Worm (Caenorhabditis elegans) whole organism, young adult: Measurements from ENCODE around the gene srlf-11.

Source experiments
- B0019.2 ChIP-seq: fragments of 200-800 bp; sonication (Bioruptor generic); conservative IDR thresholded peaks from 2 replicates; pipeline ENCODE4 v1.3.6; 2022; ENCODE audit warnings: missing genetic modification reagents, missing genetic modification characterization, missing compliant biosample characterization
- B0336.3 ChIP-seq: fragments of 200-800 bp; sonication (Bioruptor generic); IDR thresholded peaks from 2 replicates; pipeline ENCODE4 v1.3.6; 2022; ENCODE audit warnings: missing genetic modification characterization, missing compliant biosample characterization
- F37B4.10 ChIP-seq: fragments of 200-800 bp; sonication (Bioruptor generic); IDR thresholded peaks from 2 replicates; pipeline ENCODE4 v1.3.6; 2022; ENCODE audit warnings: missing genetic modification characterization, missing compliant biosample characterization
- F39B2.1 ChIP-seq: fragments of 200-800 bp; sonication (Bioruptor generic); IDR thresholded peaks from 2 replicates; pipeline ENCODE4 v1.3.6; 2022; ENCODE audit warnings: missing genetic modification reagents, missing genetic modification characterization, missing compliant biosample characterization
- F49E8.2 ChIP-seq: sonication (generic microtip); optimal IDR thresholded peaks from 3 replicates; lab custom pipeline; 2017; ENCODE audit warnings: missing genetic modification characterization, mild to moderate bottlenecking, missing compliant biosample characterization, antibody characterized with exemption, moderate library complexity; ENCODE audit not compliant: insufficient read depth
- F52B5.7 ChIP-seq: sonication (generic microtip); optimal IDR thresholded peaks from 2 replicates; lab custom pipeline; 2016; ENCODE audit warnings: mild to moderate bottlenecking, missing genetic modification characterization, missing compliant biosample characterization
- F55B11.4 ChIP-seq: sonication (generic microtip); optimal IDR thresholded peaks from 2 replicates; lab custom pipeline; 2016; ENCODE audit warnings: missing compliant biosample characterization, missing genetic modification characterization, borderline replicate concordance; ENCODE audit not compliant: insufficient read depth
- K12H6.12 ChIP-seq: fragments of 200-800 bp; sonication (Bioruptor generic); optimal IDR thresholded peaks from 2 replicates; lab custom pipeline; 2018; ENCODE audit warnings: mild to moderate bottlenecking, missing genetic modification characterization, missing compliant biosample characterization
- Y53G8AR.9 ChIP-seq: fragments of 200-800 bp; sonication (Bioruptor generic); conservative IDR thresholded peaks from 2 replicates; pipeline ENCODE4 v1.3.6; 2022; ENCODE audit warnings: missing genetic modification reagents, missing genetic modification characterization, missing compliant biosample characterization
- Y79H2A.3 ChIP-seq: fragments of 200-800 bp; sonication (Bioruptor generic); conservative IDR thresholded peaks from 2 replicates; pipeline ENCODE4 v1.3.6; 2022; ENCODE audit warnings: missing genetic modification reagents, missing genetic modification characterization, missing compliant biosample characterization
- Y95B8A.8 ChIP-seq: fragments of 200-800 bp; sonication (Bioruptor generic); IDR thresholded peaks from 2 replicates; pipeline ENCODE4 v1.3.6; 2022; ENCODE audit warnings: missing genetic modification reagents, missing genetic modification characterization, missing compliant biosample characterization
- ZK185.1 ChIP-seq: sonication (generic microtip); optimal IDR thresholded peaks from 2 replicates; lab custom pipeline; 2016; ENCODE audit warnings: mild to moderate bottlenecking, missing genetic modification characterization, missing compliant biosample characterization; ENCODE audit not compliant: poor library complexity, severe bottlenecking
- ama-1 ChIP-seq, 3 experiments: fragments of 150-350 bp in 1 of 3; sonication (generic microtip) in 2 of 3; optimal IDR thresholded peaks; 2 replicates each; lab custom pipeline; 2014 to 2018; ENCODE audit warnings: missing biosample characterization in 2 of 3, missing genetic modification characterization in 2 of 3, missing genetic modification reagents in 2 of 3
- atf-7 ChIP-seq: sonication (generic microtip); optimal IDR thresholded peaks from 2 replicates; lab custom pipeline; 2017; ENCODE audit warnings: mild to moderate bottlenecking, missing genetic modification characterization, missing compliant biosample characterization
- attf-6 ChIP-seq: fragments of 200-800 bp; sonication (Bioruptor generic); IDR thresholded peaks from 2 replicates; pipeline ENCODE4 v1.3.6; 2022; ENCODE audit warnings: missing genetic modification reagents, missing genetic modification characterization, missing compliant biosample characterization
- cebp-1 ChIP-seq, 2 experiments: fragments of 200-800 bp in 1 of 2; sonication (Bioruptor generic) in 1 of 2; sonication (generic microtip) in 1 of 2; IDR thresholded peaks in 1 of 2; optimal IDR thresholded peaks in 1 of 2; 2 replicates each; pipeline versions ENCODE4 v1.3.6 to Lab custom; 2017 to 2022; ENCODE audit warnings: missing compliant biosample characterization in 2 of 2, missing genetic modification characterization in 2 of 2, mild to moderate bottlenecking in 1 of 2, missing genetic modification reagents in 1 of 2, moderate library complexity in 1 of 2
- ceh-79 ChIP-seq: sonication (generic microtip); optimal IDR thresholded peaks from 2 replicates; lab custom pipeline; 2017; ENCODE audit warnings: mild to moderate bottlenecking, missing genetic modification characterization, missing compliant biosample characterization
- chd-7 ChIP-seq: sonication (generic microtip); optimal IDR thresholded peaks from 2 replicates; lab custom pipeline; 2016; ENCODE audit warnings: mild to moderate bottlenecking, missing genetic modification characterization, moderate library complexity, missing compliant biosample characterization
- dox-1 ChIP-seq: fragments of 200-800 bp; sonication (Bioruptor generic); IDR thresholded peaks from 2 replicates; pipeline ENCODE4 v1.3.6; 2022; ENCODE audit warnings: missing genetic modification reagents, missing genetic modification characterization, missing compliant biosample characterization
- dpff-1 ChIP-seq: sonication (generic microtip); optimal IDR thresholded peaks from 2 replicates; lab custom pipeline; 2017; ENCODE audit warnings: mild to moderate bottlenecking, missing genetic modification characterization, missing compliant biosample characterization
- efl-1 ChIP-seq: fragments of 150-350 bp; optimal IDR thresholded peaks from 2 replicates; lab custom pipeline; 2014; ENCODE audit warnings: missing biosample characterization, missing genetic modification reagents, missing genetic modification characterization
- egrh-3 ChIP-seq: fragments of 200-800 bp; sonication (Bioruptor generic); IDR thresholded peaks from 2 replicates; pipeline ENCODE4 v1.3.6; 2022; ENCODE audit warnings: missing genetic modification reagents, missing genetic modification characterization, missing compliant biosample characterization
- ekl-4 ChIP-seq: fragments of 200-800 bp; sonication (Bioruptor generic); IDR thresholded peaks from 2 replicates; pipeline ENCODE4 v1.3.6; 2022; ENCODE audit warnings: missing genetic modification reagents, missing genetic modification characterization, missing compliant biosample characterization
- ets-4 ChIP-seq: fragments of 200-800 bp; sonication (Bioruptor generic); optimal IDR thresholded peaks from 2 replicates; lab custom pipeline; 2018; ENCODE audit warnings: mild to moderate bottlenecking, missing genetic modification characterization, missing compliant biosample characterization
- gei-17 ChIP-seq: fragments of 200-800 bp; sonication (Bioruptor generic); optimal IDR thresholded peaks from 2 replicates; lab custom pipeline; 2018; ENCODE audit warnings: mild to moderate bottlenecking, missing genetic modification characterization, missing compliant biosample characterization
- him-1 ChIP-seq: sonication (generic microtip); optimal IDR thresholded peaks from 2 replicates; lab custom pipeline; 2016; ENCODE audit warnings: missing genotype, missing genetic modification reagents, missing genetic modification characterization, missing compliant biosample characterization
- hlh-12 ChIP-seq: sonication (generic microtip); optimal IDR thresholded peaks from 2 replicates; lab custom pipeline; 2016; ENCODE audit warnings: missing genetic modification characterization, missing compliant biosample characterization
- hmg-1.2 ChIP-seq: fragments of 200-800 bp; sonication (Bioruptor generic); IDR thresholded peaks from 2 replicates; pipeline ENCODE4 v1.3.6; 2022; ENCODE audit warnings: missing genetic modification reagents, missing genetic modification characterization, missing compliant biosample characterization
- hrde-1 ChIP-seq: sonication (generic microtip); optimal IDR thresholded peaks from 2 replicates; lab custom pipeline; 2016; ENCODE audit warnings: missing genetic modification characterization, mild to moderate bottlenecking, missing compliant biosample characterization, moderate library complexity, missing genotype, missing genetic modification reagents, borderline replicate concordance
- lag-1 ChIP-seq: fragments of 200-800 bp; sonication (Bioruptor generic); IDR thresholded peaks from 2 replicates; pipeline ENCODE4 v1.3.6; 2022; ENCODE audit warnings: missing genetic modification reagents, missing genetic modification characterization, missing compliant biosample characterization
- let-526 ChIP-seq: fragments of 200-800 bp; sonication (Bioruptor generic); IDR thresholded peaks from 2 replicates; pipeline ENCODE4 v1.3.6; 2022; ENCODE audit warnings: missing genetic modification reagents, missing genetic modification characterization, missing compliant biosample characterization
- lin-26 ChIP-seq: fragments of 200-800 bp; sonication (Bioruptor generic); IDR thresholded peaks from 2 replicates; pipeline ENCODE4 v1.3.6; 2022; ENCODE audit warnings: missing genetic modification reagents, missing genetic modification characterization, missing compliant biosample characterization
- lin-40 ChIP-seq: sonication (generic microtip); optimal IDR thresholded peaks from 2 replicates; lab custom pipeline; 2016; ENCODE audit warnings: missing genetic modification characterization, mild to moderate bottlenecking, missing compliant biosample characterization, missing genotype, missing genetic modification reagents
- lir-1 ChIP-seq: fragments of 200-800 bp; sonication (Bioruptor generic); conservative IDR thresholded peaks from 2 replicates; pipeline ENCODE4 v1.3.6; 2022; ENCODE audit warnings: missing genetic modification reagents, missing genetic modification characterization, missing compliant biosample characterization
- nfyb-1 ChIP-seq: fragments of 200-800 bp; sonication (Bioruptor generic); IDR thresholded peaks from 2 replicates; pipeline ENCODE4 v1.3.6; 2022; ENCODE audit warnings: missing genetic modification reagents, missing genetic modification characterization, missing compliant biosample characterization
- nhr-27 ChIP-seq: fragments of 200-800 bp; sonication (Bioruptor generic); optimal IDR thresholded peaks from 2 replicates; lab custom pipeline; 2018; ENCODE audit warnings: mild to moderate bottlenecking, missing genetic modification characterization, moderate library complexity, missing compliant biosample characterization
- nhr-80 ChIP-seq: sonication (generic microtip); optimal IDR thresholded peaks from 2 replicates; lab custom pipeline; 2016; ENCODE audit warnings: missing genetic modification characterization, missing compliant biosample characterization
- snpc-3.4 ChIP-seq: sonication (generic microtip); optimal IDR thresholded peaks from 2 replicates; lab custom pipeline; 2017; ENCODE audit warnings: missing genetic modification characterization, mild to moderate bottlenecking, missing compliant biosample characterization, antibody characterized with exemption, moderate library complexity, missing genotype, missing genetic modification reagents
- tbp1 ChIP-seq: fragments of 200-800 bp; sonication (Bioruptor generic); optimal IDR thresholded peaks from 2 replicates; lab custom pipeline; 2018; ENCODE audit warnings: mild to moderate bottlenecking, missing genetic modification characterization, missing compliant biosample characterization
- tbx-9 ChIP-seq: sonication (generic microtip); optimal IDR thresholded peaks from 2 replicates; lab custom pipeline; 2016; ENCODE audit warnings: borderline replicate concordance, missing genetic modification characterization, inconsistent platforms, missing compliant biosample characterization
- tlf-1 ChIP-seq: fragments of 200-800 bp; sonication (Bioruptor generic); optimal IDR thresholded peaks from 2 replicates; lab custom pipeline; 2018; ENCODE audit warnings: mild to moderate bottlenecking, missing genetic modification characterization, missing compliant biosample characterization
- unc-62 ChIP-seq: fragments of 150-350 bp; optimal IDR thresholded peaks from 2 replicates; lab custom pipeline; 2014; ENCODE audit warnings: missing biosample characterization, missing genetic modification reagents, missing genetic modification characterization
- xnd-1 ChIP-seq: sonication (generic microtip); optimal IDR thresholded peaks from 2 replicates; lab custom pipeline; 2016; ENCODE audit warnings: missing genotype, missing genetic modification reagents, missing genetic modification characterization, missing compliant biosample characterization
- zfh-2 ChIP-seq: fragments of 200-800 bp; sonication (Bioruptor generic); conservative IDR thresholded peaks from 2 replicates; pipeline ENCODE4 v1.3.6; 2022; ENCODE audit warnings: missing genetic modification reagents, missing genetic modification characterization, missing compliant biosample characterization
- ztf-18 ChIP-seq: sonication (generic microtip); optimal IDR thresholded peaks from 2 replicates; lab custom pipeline; 2016; ENCODE audit warnings: missing genotype, mild to moderate bottlenecking, missing genetic modification characterization, missing compliant biosample characterization
- ztf-25 ChIP-seq: fragments of 200-800 bp; sonication (Bioruptor generic); IDR thresholded peaks from 2 replicates; pipeline ENCODE4 v1.3.6; 2022; ENCODE audit warnings: missing genetic modification reagents, missing genetic modification characterization, missing compliant biosample characterization
- ztf-26 ChIP-seq: sonication (generic microtip); optimal IDR thresholded peaks from 2 replicates; lab custom pipeline; 2017; ENCODE audit warnings: missing genetic modification characterization, missing compliant biosample characterization

Gene srlf-11

ce11 chrIV:10918877-10919560, 33.2 kb upstream of the srlf-11 start:
- TF ChIP-seq F55B11.4: no peak
- peak; percentile 59 for TF ChIP-seq ztf-26 (tag; lab: Kevin White, UChicago)
- no peak for TF ChIP-seq Y95B8A.8 (GFP tag; lab: Robert Waterston, UW)
- TF ChIP-seq gei-17 (GFP tag; lab: Kevin White, UChicago): peak; percentile 24
- peak; percentile 43 for TF ChIP-seq ekl-4
- TF ChIP-seq snpc-3.4 (tag; lab: Kevin White, UChicago): peak; percentile 25
- 0 out of 2 replicates have a peak, but pooled peaks have one; percentile 40 for TF ChIP-seq lin-26 (GFP tag; lab: Robert Waterston, UW)
- no peak for TF ChIP-seq tlf-1 (GFP tag; lab: Kevin White, UChicago)
- TF ChIP-seq ceh-79 (tag; lab: Kevin White, UChicago): no peak
- no peak for TF ChIP-seq F37B4.10 (GFP tag; lab: Robert Waterston, UW)
- no peak for TF ChIP-seq let-526 (GFP tag; lab: Robert Waterston, UW)
- TF ChIP-seq ztf-25: no peak
- peak; percentile 74; the same call in 1 of the 2 replicates for TF ChIP-seq lir-1 (GFP tag; lab: Robert Waterston, UW)
- TF ChIP-seq ztf-18: peak; percentile 64
- peak; percentile 70 for TF ChIP-seq xnd-1
- TF ChIP-seq ZK185.1: no peak
- TF ChIP-seq tbp1 (GFP tag; lab: Kevin White, UChicago): peak; percentile 38
- no peak for TF ChIP-seq lag-1
- TF ChIP-seq nhr-80 (tag; lab: Kevin White, UChicago): peak; percentile 83
- no peak for TF ChIP-seq egrh-3 (GFP tag; lab: Robert Waterston, UW)
- no peak for TF ChIP-seq tbx-9 (tag; lab: Kevin White, UChicago)
- no peak for TF ChIP-seq Y53G8AR.9
- no peak for TF ChIP-seq Y79H2A.3 (GFP tag; lab: Robert Waterston, UW)
- TF ChIP-seq unc-62 (GFP tag; lab: Kevin White, UChicago): no peak
- TF ChIP-seq efl-1 (GFP tag; lab: Kevin White, UChicago): no peak
- no peak for TF ChIP-seq hrde-1
- no peak for TF ChIP-seq cebp-1 (GFP tag; IDR thresholded peaks at IDR 0.05; lab: Robert Waterston, UW)
- TF ChIP-seq cebp-1 (tag; optimal IDR thresholded peaks at IDR 0.05; lab: Kevin White, UChicago): peak; percentile 78
- TF ChIP-seq lin-40 (tag; lab: Kevin White, UChicago): peak; percentile 75
- no peak for TF ChIP-seq ets-4 (GFP tag; lab: Kevin White, UChicago)
- TF ChIP-seq hmg-1.2 (GFP tag; lab: Robert Waterston, UW): peak; percentile 91
- no peak for TF ChIP-seq hlh-12 (tag; lab: Kevin White, UChicago)
- TF ChIP-seq ama-1 (optimal IDR thresholded peaks at IDR 0.05; lab: Kevin White, UChicago): no peak
- TF ChIP-seq ama-1 (GFP tag; optimal IDR thresholded peaks at IDR 0.05; lab: Kevin White, UChicago): no peak
- TF ChIP-seq attf-6 (GFP tag; lab: Robert Waterston, UW): no peak
- TF ChIP-seq B0336.3: peak; percentile 74
- no peak for TF ChIP-seq dpff-1 (tag; lab: Kevin White, UChicago)
- TF ChIP-seq B0019.2 (GFP tag; lab: Robert Waterston, UW): no peak
- TF ChIP-seq K12H6.12 (tag; lab: Kevin White, UChicago): peak; percentile 77
- TF ChIP-seq atf-7 (tag; lab: Kevin White, UChicago): no peak
- peak; percentile 19 for TF ChIP-seq him-1 (tag; lab: Kevin White, UChicago)
- peak; percentile 84 for TF ChIP-seq dox-1 (GFP tag; lab: Robert Waterston, UW)
- no peak for TF ChIP-seq nhr-27
- peak; percentile 58 for TF ChIP-seq chd-7
- peak; percentile 85 for TF ChIP-seq zfh-2 (GFP tag; lab: Robert Waterston, UW)
- TF ChIP-seq F49E8.2: no peak
- TF ChIP-seq nfyb-1 (GFP tag; lab: Robert Waterston, UW): peak; percentile 62; the same call in 1 of the 2 replicates
- no peak for TF ChIP-seq F39B2.1 (GFP tag; lab: Robert Waterston, UW)
- TF ChIP-seq F52B5.7 (tag; lab: Kevin White, UChicago): no peak
